Worm (Caenorhabditis elegans) whole organism, L3 larva: Measurements from ENCODE around the gene srh-234.

Experiments
- ZK546.5 ChIP-seq: sonication (generic microtip); optimal IDR thresholded peaks from 2 replicates; lab custom pipeline; 2017; ENCODE audit warnings: missing biosample characterization, missing genetic modification characterization
- aly-2 ChIP-seq: fragments of 150-350 bp; optimal IDR thresholded peaks from 2 replicates; lab custom pipeline; 2014; ENCODE audit warnings: missing biosample characterization, missing genetic modification characterization
- ceh-28 ChIP-seq: fragments of 150-350 bp; optimal IDR thresholded peaks from 2 replicates; lab custom pipeline; 2014; ENCODE audit warnings: missing biosample characterization, missing genetic modification reagents, missing genetic modification characterization
- ceh-82 ChIP-seq: fragments of 150-350 bp; optimal IDR thresholded peaks from 2 replicates; lab custom pipeline; 2014; ENCODE audit warnings: missing biosample characterization, missing genetic modification characterization
- ceh-9 ChIP-seq: sonication (generic microtip); optimal IDR thresholded peaks from 2 replicates; lab custom pipeline; 2018; ENCODE audit warnings: missing biosample characterization, missing genetic modification characterization
- daf-12 ChIP-seq: fragments of 150-350 bp; optimal IDR thresholded peaks from 2 replicates; lab custom pipeline; 2014; ENCODE audit warnings: missing biosample characterization, missing genetic modification reagents, missing genetic modification characterization
- egl-27 ChIP-seq: sonication (generic microtip); optimal IDR thresholded peaks from 4 replicates; lab custom pipeline; 2017; ENCODE audit warnings: missing biosample characterization, missing genetic modification reagents, missing genetic modification characterization
- egl-5 ChIP-seq: fragments of 150-350 bp; optimal IDR thresholded peaks from 2 replicates; lab custom pipeline; 2017; ENCODE audit warnings: missing biosample characterization, missing genetic modification reagents, missing genetic modification characterization, inconsistent platforms
- elt-1 ChIP-seq: fragments of 150-350 bp; optimal IDR thresholded peaks from 2 replicates; lab custom pipeline; 2014; ENCODE audit warnings: missing biosample characterization, missing genetic modification characterization
- elt-2 ChIP-seq: sonication (generic microtip); optimal IDR thresholded peaks from 2 replicates; lab custom pipeline; 2016; ENCODE audit warnings: missing genetic modification reagents, mild to moderate bottlenecking, missing genetic modification characterization, missing compliant biosample characterization
- elt-3 ChIP-seq, 3 experiments: fragments of 150-350 bp in 1 of 3; sonication (generic microtip) in 2 of 3; optimal IDR thresholded peaks; 2 replicates in 2 of 3; 4 replicates in 1 of 3; lab custom pipeline; 2014 to 2017; ENCODE audit warnings: missing biosample characterization in 3 of 3, missing genetic modification characterization in 3 of 3
- fkh-10 ChIP-seq: sonication (generic microtip); optimal IDR thresholded peaks from 2 replicates; lab custom pipeline; 2017; ENCODE audit warnings: missing biosample characterization, missing genetic modification reagents, missing genetic modification characterization
- fos-1 ChIP-seq: fragments of 150-350 bp; optimal IDR thresholded peaks from 2 replicates; lab custom pipeline; 2014; ENCODE audit warnings: missing biosample characterization, missing genetic modification characterization
- hmg-11 ChIP-seq: sonication (generic microtip); optimal IDR thresholded peaks from 2 replicates; lab custom pipeline; 2016; ENCODE audit warnings: missing genetic modification characterization, missing compliant biosample characterization
- jun-1 ChIP-seq: fragments of 150-350 bp; optimal IDR thresholded peaks from 2 replicates; lab custom pipeline; 2014; ENCODE audit warnings: missing biosample characterization, missing genetic modification reagents, missing genetic modification characterization
- lin-15B ChIP-seq: fragments of 150-350 bp; optimal IDR thresholded peaks from 2 replicates; lab custom pipeline; 2014; ENCODE audit warnings: missing biosample characterization, missing genetic modification characterization
- lin-39 ChIP-seq: fragments of 150-350 bp; optimal IDR thresholded peaks from 2 replicates; lab custom pipeline; 2018; ENCODE audit warnings: missing biosample characterization, missing genetic modification reagents, missing genetic modification characterization
- lsy-12 ChIP-seq: sonication (generic microtip); optimal IDR thresholded peaks from 2 replicates; lab custom pipeline; 2016; ENCODE audit warnings: mild to moderate bottlenecking, missing genetic modification characterization, missing compliant biosample characterization
- mml-1 ChIP-seq: fragments of 150-350 bp; sonication (generic microtip); optimal IDR thresholded peaks from 3 replicates; lab custom pipeline; 2014; ENCODE audit warnings: missing biosample characterization, missing genetic modification characterization
- nhr-12 ChIP-seq: fragments of 150-350 bp; optimal IDR thresholded peaks from 2 replicates; lab custom pipeline; 2014; ENCODE audit warnings: missing biosample characterization, missing genetic modification characterization
- nhr-237 ChIP-seq: fragments of 150-350 bp; optimal IDR thresholded peaks from 2 replicates; lab custom pipeline; 2014; ENCODE audit warnings: missing biosample characterization, missing genetic modification characterization
- nhr-25 ChIP-seq: sonication (generic microtip); optimal IDR thresholded peaks from 2 replicates; lab custom pipeline; 2017; ENCODE audit warnings: missing biosample characterization, missing genetic modification characterization
- nhr-28 ChIP-seq: fragments of 150-350 bp; optimal IDR thresholded peaks from 2 replicates; lab custom pipeline; 2014; ENCODE audit warnings: missing biosample characterization, missing genetic modification characterization
- nhr-43 ChIP-seq: sonication (generic microtip); optimal IDR thresholded peaks from 2 replicates; lab custom pipeline; 2016; ENCODE audit warnings: mild to moderate bottlenecking, missing genetic modification characterization, missing compliant biosample characterization; ENCODE audit not compliant: poor library complexity, severe bottlenecking
- pha-4 ChIP-seq: fragments of 150-350 bp; optimal IDR thresholded peaks from 2 replicates; lab custom pipeline; 2014; ENCODE audit warnings: missing biosample characterization, missing genetic modification reagents, missing genetic modification characterization
- pqm-1 ChIP-seq: fragments of 150-350 bp; optimal IDR thresholded peaks from 2 replicates; lab custom pipeline; 2017; ENCODE audit warnings: missing biosample characterization, missing genetic modification characterization, inconsistent platforms
- skn-1 ChIP-seq: fragments of 150-350 bp; optimal IDR thresholded peaks from 2 replicates; lab custom pipeline; 2014; ENCODE audit warnings: missing biosample characterization, missing genetic modification characterization
- snpc-4 ChIP-seq: fragments of 150-350 bp; optimal IDR thresholded peaks from 2 replicates; lab custom pipeline; 2014; ENCODE audit warnings: missing biosample characterization, missing genetic modification characterization
- unc-39 ChIP-seq: sonication (generic microtip); optimal IDR thresholded peaks from 4 replicates; lab custom pipeline; 2017; ENCODE audit warnings: missing biosample characterization, missing genetic modification characterization
- unc-62 ChIP-seq: fragments of 150-350 bp; sonication (generic microtip); optimal IDR thresholded peaks from 4 replicates; lab custom pipeline; 2014; ENCODE audit warnings: missing biosample characterization, missing genetic modification reagents, missing genetic modification characterization
- ztf-4 ChIP-seq: fragments of 150-350 bp; optimal IDR thresholded peaks from 2 replicates; lab custom pipeline; 2014; ENCODE audit warnings: missing biosample characterization, missing genetic modification characterization

srh-234 gene

ce11 chrV:7653567-7653966 lies 1.9 kb upstream of the srh-234 start, which contains the start of gene srh-200:
Gene srh-200, minus strand, starts transcription at chrV:7653667.
- no peak for TF ChIP-seq fos-1
- TF ChIP-seq unc-62 (GFP tag; lab: Kevin White, UChicago) = no peak
- no peak for TF ChIP-seq ceh-9 (tag; lab: Kevin White, UChicago)
- no peak for TF ChIP-seq nhr-43 (tag; lab: Kevin White, UChicago)
- TF ChIP-seq egl-5 (tag; lab: Kevin White, UChicago) = no peak
- no peak for TF ChIP-seq egl-27 (tag; lab: Kevin White, UChicago)
- no peak for TF ChIP-seq unc-39 (tag; lab: Kevin White, UChicago)
- no peak for TF ChIP-seq elt-3 (tag; optimal IDR thresholded peaks at IDR 0.05; lab: Kevin White, UChicago)

- no peak for TF ChIP-seq snpc-4
- TF ChIP-seq lin-39 (tag; lab: Kevin White, UChicago) = no peak
- TF ChIP-seq fkh-10 (GFP tag; lab: Kevin White, UChicago) = no peak
- no peak for TF ChIP-seq mml-1 (tag; lab: Kevin White, UChicago)
- no peak for TF ChIP-seq egl-27 (tag; lab: Kevin White, UChicago)
- TF ChIP-seq lin-15B = no peak
- TF ChIP-seq lsy-12 = no peak
- no peak for TF ChIP-seq daf-12 (tag; lab: Kevin White, UChicago)
Observed at ce11 chrV:7649963-7650362, 1.7 kb downstream of the srh-234 start.

ce11 chrV:7647147-7647546 lies 4.5 kb downstream of the srh-234 start:
- TF ChIP-seq nhr-28 (tag; lab: Kevin White, UChicago) = no peak

- no peak for TF ChIP-seq nhr-237
Observed at ce11 chrV:7645454-7645853, 6.2 kb downstream of the srh-234 start, which contains the start of gene str-47. Gene str-47, plus strand, starts transcription at chrV:7645754.

- no peak for TF ChIP-seq jun-1 (tag; lab: Kevin White, UChicago)
- no peak for TF ChIP-seq hmg-11 (tag; lab: Kevin White, UChicago)
- TF ChIP-seq ZK546.5 (tag; lab: Kevin White, UChicago) = no peak
- TF ChIP-seq pha-4 = no peak
- TF ChIP-seq egl-5 (tag; lab: Kevin White, UChicago) = no peak
- no peak for TF ChIP-seq unc-62 (GFP tag; lab: Kevin White, UChicago)
- TF ChIP-seq skn-1 (tag; lab: Kevin White, UChicago) = no peak
- TF ChIP-seq elt-1 (tag; lab: Kevin White, UChicago) = no peak
- no peak for TF ChIP-seq ceh-82 (tag; lab: Kevin White, UChicago)
- TF ChIP-seq ztf-4 (tag; lab: Kevin White, UChicago) = no peak
- TF ChIP-seq elt-2 (tag; lab: Kevin White, UChicago) = no peak
- no peak for TF ChIP-seq lin-15B
- TF ChIP-seq unc-39 (tag; lab: Kevin White, UChicago) = no peak
- no peak for TF ChIP-seq daf-12 (tag; lab: Kevin White, UChicago)
- no peak for TF ChIP-seq lin-39 (tag; lab: Kevin White, UChicago)
- no peak for TF ChIP-seq nhr-12 (tag; lab: Kevin White, UChicago)
- TF ChIP-seq aly-2 = no peak
- no peak for TF ChIP-seq nhr-25 (tag; lab: Kevin White, UChicago)
- TF ChIP-seq pqm-1 (tag; lab: Kevin White, UChicago) = no peak
Observed at ce11 chrV:7643416-7643815, 8.2 kb downstream of the srh-234 start, which contains the start of gene F07C4.11. Gene F07C4.11, minus strand, starts transcription at chrV:7643516.

ce11 chrV:7641718-7642117 lies 9.9 kb downstream of the srh-234 start:
- TF ChIP-seq fkh-10 (GFP tag; lab: Kevin White, UChicago) = no peak
- TF ChIP-seq ceh-82 (tag; lab: Kevin White, UChicago) = no peak
- no peak for TF ChIP-seq daf-12 (tag; lab: Kevin White, UChicago)
- no peak for TF ChIP-seq ceh-28 (tag; lab: Kevin White, UChicago)
- no peak for TF ChIP-seq egl-27 (tag; lab: Kevin White, UChicago)
